Worm (Caenorhabditis elegans): Measurements from ENCODE around the gene Y54F10AL.1.

DNA sequence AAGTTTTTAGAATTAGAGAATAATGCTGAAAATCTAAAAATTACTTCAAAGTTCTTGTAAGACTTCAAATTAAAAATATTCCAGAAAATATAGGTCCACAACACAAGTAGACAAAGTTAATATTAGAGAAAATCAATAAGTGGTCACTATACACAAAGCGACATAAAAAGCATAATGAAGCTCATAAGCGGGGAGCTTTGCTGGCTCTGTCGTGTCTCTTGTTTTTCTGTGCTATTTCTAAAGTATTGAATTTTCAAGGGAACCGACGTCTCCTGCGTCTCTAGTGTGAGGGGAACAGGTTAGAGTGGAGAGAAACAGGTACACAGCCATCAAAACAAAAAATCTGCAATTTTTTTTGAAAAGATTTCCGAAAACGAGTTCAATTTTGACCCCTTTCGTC is 49.0 kb upstream of the Y54F10AL.1 start, which contains the start of gene E02H9.13:
- TF ChIP-seq him-1 (tag; optimal IDR thresholded peaks at IDR 0.05) (no peak), W03F9.2 (tag; optimal IDR thresholded peaks at IDR 0.05) (no peak), dao-5 (tag; optimal IDR thresholded peaks at IDR 0.05) (no peak)

All from whole organism, L4/young adult.